Comparison of ENCODE assay signal across 1 fruit fly cellular context in genomic region chr2L:3624784-3625183, dm6.
A peak's percentile ranks its signal among the peaks of the same experiment; 100 is the strongest.
TF ChIP-seq lines count a peak whose summit lies in the region.

No protein-coding gene starts in this region.

TF ChIP-seq in whole organism, embryonic, 481 proteins besides CTCF, POLR2A, EP300 and RAD21 (continued from another document and continues in another):
- TF ChIP-seq CG32767 (GFP tag; IDR thresholded peaks at IDR 0.05; lab: Robert Waterston, UW) (no peak), Atf-2 (GFP tag; optimal IDR thresholded peaks at IDR 0.05; lab: Kevin White, UChicago) (no peak), CG4730 (GFP tag; IDR thresholded peaks at IDR 0.05; lab: Robert Waterston, UW) (no peak), dimm (GFP tag; IDR thresholded peaks at IDR 0.05; lab: Robert Waterston, UW) (no peak), CG1647 (GFP tag; optimal IDR thresholded peaks at IDR 0.05; lab: Kevin White, UChicago) (no peak), gcm2 (GFP tag; optimal IDR thresholded peaks at IDR 0.05; lab: Kevin White, UChicago) (no peak), Aef1 (GFP tag; IDR thresholded peaks at IDR 0.05; lab: Robert Waterston, UW) (no peak), grn (GFP tag; optimal IDR thresholded peaks at IDR 0.05; lab: Kevin White, UChicago) (peak; percentile 68), CG30431 (GFP tag; optimal IDR thresholded peaks at IDR 0.05; lab: Kevin White, UChicago) (no peak), CG7556 (GFP tag; optimal IDR thresholded peaks at IDR 0.05; lab: Kevin White, UChicago) (no peak), row (GFP tag; IDR thresholded peaks at IDR 0.05; lab: Robert Waterston, UW) (peak; percentile 48; the same call in 2 of the 3 replicates), CG18262 (tag; optimal IDR thresholded peaks at IDR 0.05; lab: Kevin White, UChicago) (peak; percentile 30), ara (GFP tag; IDR thresholded peaks at IDR 0.05; lab: Robert Waterston, UW) (peak; percentile 36; the same call in 1 of the 2 replicates), CG33213 (GFP tag; optimal IDR thresholded peaks at IDR 0.05; lab: Kevin White, UChicago) (no peak), sim (GFP tag; IDR thresholded peaks at IDR 0.05; lab: Robert Waterston, UW) (no peak), Gug (GFP tag; IDR thresholded peaks at IDR 0.05; lab: Robert Waterston, UW) (no peak), CG2875 (GFP tag; optimal IDR thresholded peaks at IDR 0.05; lab: Kevin White, UChicago) (no peak), ems (GFP tag; optimal IDR thresholded peaks at IDR 0.05; lab: Kevin White, UChicago) (no peak), CG3838 (GFP tag; optimal IDR thresholded peaks at IDR 0.05; lab: Kevin White, UChicago) (no peak), CG13123 (GFP tag; optimal IDR thresholded peaks at IDR 0.05; lab: Kevin White, UChicago) (no peak), Ssrp (tag; optimal IDR thresholded peaks at IDR 0.05; lab: Kevin White, UChicago) (no peak), sima (GFP tag; optimal IDR thresholded peaks at IDR 0.05; lab: Kevin White, UChicago) (no peak), CG9817 (tag; optimal IDR thresholded peaks at IDR 0.05; lab: Kevin White, UChicago) (no peak), eve (GFP tag; optimal IDR thresholded peaks at IDR 0.05; lab: Kevin White, UChicago) (no peak), CG11696 (GFP tag; IDR thresholded peaks at IDR 0.05; lab: Robert Waterston, UW) (no peak), cg (GFP tag; optimal IDR thresholded peaks at IDR 0.05; lab: Kevin White, UChicago) (no peak), vvl (GFP tag; IDR thresholded peaks at IDR 0.05; lab: Robert Waterston, UW) (no peak), gt (GFP tag; IDR thresholded peaks at IDR 0.05; lab: Robert Waterston, UW) (no peak), CG6272 (GFP tag; IDR thresholded peaks at IDR 0.05; lab: Robert Waterston, UW) (no peak), salm (tag; optimal IDR thresholded peaks at IDR 0.05; lab: Kevin White, UChicago) (no peak), CG5180 (GFP tag; optimal IDR thresholded peaks at IDR 0.05; lab: Kevin White, UChicago) (no peak), ato (GFP tag; IDR thresholded peaks at IDR 0.05; lab: Robert Waterston, UW; ENCODE audit: partially characterized antibody) (no peak), CG10366 (GFP tag; IDR thresholded peaks at IDR 0.05; lab: Robert Waterston, UW) (no peak), Sin3A (optimal IDR thresholded peaks at IDR 0.05; lab: Kevin White, UChicago) (no peak), bsh (GFP tag; optimal IDR thresholded peaks at IDR 0.05; lab: Kevin White, UChicago) (peak in 1 of 2 experiments; percentile 4), HHEX (GFP tag; optimal IDR thresholded peaks at IDR 0.05; lab: Kevin White, UChicago) (no peak), gsb-n (tag; optimal IDR thresholded peaks at IDR 0.05; lab: Kevin White, UChicago) (no peak), Nf-YA (GFP tag; IDR thresholded peaks at IDR 0.05; lab: Robert Waterston, UW) (no peak), Xbp1 (GFP tag; optimal IDR thresholded peaks at IDR 0.05; lab: Kevin White, UChicago) (no peak), CG32772 (GFP tag; IDR thresholded peaks at IDR 0.05; lab: Robert Waterston, UW) (no peak), yki (optimal IDR thresholded peaks at IDR 0.05; lab: Kevin White, UChicago) (no peak), pb (GFP tag; optimal IDR thresholded peaks at IDR 0.05; lab: Kevin White, UChicago) (no peak), Usf (GFP tag; optimal IDR thresholded peaks at IDR 0.05; lab: Kevin White, UChicago) (no peak), CG11560 (tag; IDR thresholded peaks at IDR 0.05; lab: Robert Waterston, UW) (no peak), Mrtf (GFP tag; IDR thresholded peaks at IDR 0.05; lab: Robert Waterston, UW) (no peak), mld (GFP tag; IDR thresholded peaks at IDR 0.05; lab: Robert Waterston, UW; ENCODE audit: partially characterized antibody) (no peak), otp (GFP tag; IDR thresholded peaks at IDR 0.05; lab: Robert Waterston, UW) (peak; percentile 42; the same call in 1 of the 3 replicates), sqz (GFP tag; optimal IDR thresholded peaks at IDR 0.05; lab: Kevin White, UChicago) (no peak), Fer3 (tag; optimal IDR thresholded peaks at IDR 0.05; lab: Kevin White, UChicago) (no peak), slbo (GFP tag; IDR thresholded peaks at IDR 0.05; lab: Robert Waterston, UW) (0 out of 2 replicates have a peak, but pooled peaks have one; percentile 10), CG11247 (GFP tag; IDR thresholded peaks at IDR 0.05; lab: Robert Waterston, UW) (no peak), oc (tag; optimal IDR thresholded peaks at IDR 0.05; lab: Kevin White, UChicago) (no peak), CG4854 (GFP tag; optimal IDR thresholded peaks at IDR 0.05; lab: Kevin White, UChicago) (no peak), twi (tag; optimal IDR thresholded peaks at IDR 0.05; lab: Kevin White, UChicago) (no peak), CG9876 (GFP tag; optimal IDR thresholded peaks at IDR 0.05; lab: Kevin White, UChicago) (no peak), repo (GFP tag; optimal IDR thresholded peaks at IDR 0.05; lab: Kevin White, UChicago) (no peak), CG6689 (GFP tag; IDR thresholded peaks at IDR 0.05; lab: Robert Waterston, UW) (no peak), CG17361 (GFP tag; IDR thresholded peaks at IDR 0.05; lab: Robert Waterston, UW) (0 out of 3 replicates have a peak, but pooled peaks have one; percentile 27), mam (GFP tag; optimal IDR thresholded peaks at IDR 0.05; lab: Kevin White, UChicago) (no peak), stc (GFP tag; IDR thresholded peaks at IDR 0.05; lab: Robert Waterston, UW) (no peak), dmrt99B (tag; optimal IDR thresholded peaks at IDR 0.05; lab: Kevin White, UChicago) (peak; percentile 3), Sry-δ (GFP tag; optimal IDR thresholded peaks at IDR 0.05; lab: Kevin White, UChicago) (no peak), CG2678 (tag; optimal IDR thresholded peaks at IDR 0.05; lab: Kevin White, UChicago) (no peak), nom (GFP tag; optimal IDR thresholded peaks at IDR 0.05; lab: Kevin White, UChicago) (no peak), psq (GFP tag; optimal IDR thresholded peaks at IDR 0.05; lab: Kevin White, UChicago) (no peak), crp (GFP tag; optimal IDR thresholded peaks at IDR 0.05; lab: Kevin White, UChicago) (no peak), Ets65A (GFP tag; lab: Kevin White, UChicago) (no peak), CG11695 (GFP tag; IDR thresholded peaks at IDR 0.05; lab: Robert Waterston, UW) (no peak), CrebB (tag; optimal IDR thresholded peaks at IDR 0.05; lab: Kevin White, UChicago) (no peak), Asciz (GFP tag; optimal IDR thresholded peaks at IDR 0.05; lab: Kevin White, UChicago) (no peak), CG11085 (GFP tag; IDR thresholded peaks at IDR 0.05; lab: Robert Waterston, UW) (no peak), Elba2 (GFP tag; optimal IDR thresholded peaks at IDR 0.05; lab: Kevin White, UChicago) (no peak), tio (GFP tag; optimal IDR thresholded peaks at IDR 0.05; lab: Kevin White, UChicago) (no peak), disco-r (GFP tag; optimal IDR thresholded peaks at IDR 0.05; lab: Kevin White, UChicago) (no peak), zen (tag; optimal IDR thresholded peaks at IDR 0.05; lab: Kevin White, UChicago) (peak; percentile 5), Kr (GFP tag; optimal IDR thresholded peaks at IDR 0.05; lab: Kevin White, UChicago) (no peak), pho (GFP tag; optimal IDR thresholded peaks at IDR 0.05; lab: Kevin White, UChicago) (no peak), CG12299 (tag; optimal IDR thresholded peaks at IDR 0.05; lab: Kevin White, UChicago) (no peak), mirr (GFP tag; optimal IDR thresholded peaks at IDR 0.05; lab: Kevin White, UChicago) (no peak), sug (tag; optimal IDR thresholded peaks at IDR 0.05; lab: Kevin White, UChicago) (no peak), CG10543 (GFP tag; optimal IDR thresholded peaks at IDR 0.05; lab: Kevin White, UChicago) (no peak), p53 (GFP tag; optimal IDR thresholded peaks at IDR 0.05; lab: Kevin White, UChicago) (no peak), CG17328 (GFP tag; IDR thresholded peaks at IDR 0.05; lab: Robert Waterston, UW) (no peak; the same call in 1 of the 2 replicates), trem (tag; optimal IDR thresholded peaks at IDR 0.05; lab: Kevin White, UChicago) (peak; percentile 7), Xrp1 (GFP tag; IDR thresholded peaks at IDR 0.05; lab: Robert Waterston, UW) (peak; percentile 48; the same call in 1 of the 2 replicates), Atf6 (GFP tag; IDR thresholded peaks at IDR 0.05; lab: Robert Waterston, UW) (no peak), Dp (GFP tag; optimal IDR thresholded peaks at IDR 0.05; lab: Kevin White, UChicago) (no peak), Oaz (GFP tag; IDR thresholded peaks at IDR 0.05; lab: Robert Waterston, UW) (no peak), dan (GFP tag; IDR thresholded peaks at IDR 0.05; lab: Robert Waterston, UW) (no peak), Drgx (GFP tag; IDR thresholded peaks at IDR 0.05; lab: Robert Waterston, UW) (peak; percentile 47), az2 (GFP tag; optimal IDR thresholded peaks at IDR 0.05; lab: Kevin White, UChicago) (no peak), phol (tag; optimal IDR thresholded peaks at IDR 0.05; lab: Kevin White, UChicago) (peak; percentile 18), tgo (GFP tag; IDR thresholded peaks at IDR 0.05; lab: Robert Waterston, UW) (no peak), sna (GFP tag; IDR thresholded peaks at IDR 0.05; lab: Robert Waterston, UW; ENCODE audit: partially characterized antibody) (no peak), CG16863 (GFP tag; optimal IDR thresholded peaks at IDR 0.05; lab: Kevin White, UChicago) (no peak), ci (GFP tag; IDR thresholded peaks at IDR 0.05; lab: Robert Waterston, UW) (peak; percentile 13; the same call in 1 of the 3 replicates), org-1 (GFP tag; optimal IDR thresholded peaks at IDR 0.05; lab: Kevin White, UChicago) (no peak), CG7928 (GFP tag; optimal IDR thresholded peaks at IDR 0.05; lab: Kevin White, UChicago) (no peak), crol (GFP tag; IDR thresholded peaks at IDR 0.05; lab: Robert Waterston, UW) (no peak), peb (GFP tag; IDR thresholded peaks at IDR 0.05; lab: Robert Waterston, UW) (no peak), CG6654 (GFP tag; optimal IDR thresholded peaks at IDR 0.05; lab: Kevin White, UChicago) (no peak), NC2β (GFP tag; optimal IDR thresholded peaks at IDR 0.05; lab: Kevin White, UChicago) (no peak), zfh1 (GFP tag; IDR thresholded peaks at IDR 0.05; lab: Robert Waterston, UW) (peak; percentile 59; the same call in 1 of the 3 replicates), wek (GFP tag; optimal IDR thresholded peaks at IDR 0.05; lab: Kevin White, UChicago) (no peak), CG1603 (tag; optimal IDR thresholded peaks at IDR 0.05; lab: Kevin White, UChicago) (peak; percentile 37), CG17568 (GFP tag; optimal IDR thresholded peaks at IDR 0.05; lab: Kevin White, UChicago) (no peak), cas (GFP tag; IDR thresholded peaks at IDR 0.05; lab: Robert Waterston, UW) (no peak), CG18599 (GFP tag; optimal IDR thresholded peaks at IDR 0.05; lab: Kevin White, UChicago) (no peak), CG18011 (GFP tag; optimal IDR thresholded peaks at IDR 0.05; lab: Kevin White, UChicago) (no peak), insv (GFP tag; optimal IDR thresholded peaks at IDR 0.05; lab: Kevin White, UChicago) (no peak), tna (GFP tag; IDR thresholded peaks at IDR 0.05; lab: Robert Waterston, UW; ENCODE audit: partially characterized antibody) (no peak), CG8924 (tag; optimal IDR thresholded peaks at IDR 0.05; lab: Kevin White, UChicago) (no peak), corto (GFP tag; optimal IDR thresholded peaks at IDR 0.05; lab: Kevin White, UChicago) (no peak), chn (GFP tag; optimal IDR thresholded peaks at IDR 0.05; lab: Kevin White, UChicago) (no peak), Dip2 (GFP tag; IDR thresholded peaks at IDR 0.05; lab: Robert Waterston, UW) (no peak), nau (GFP tag; optimal IDR thresholded peaks at IDR 0.05; lab: Kevin White, UChicago) (no peak), CG7271 (tag; optimal IDR thresholded peaks at IDR 0.05; lab: Kevin White, UChicago) (no peak), Spps (tag; optimal IDR thresholded peaks at IDR 0.05; lab: Kevin White, UChicago) (peak; percentile 10), CG15011 (GFP tag; optimal IDR thresholded peaks at IDR 0.05; lab: Kevin White, UChicago) (no peak), ftz-f1 (GFP tag; optimal IDR thresholded peaks at IDR 0.05; lab: Kevin White, UChicago) (no peak), hb (GFP tag; IDR thresholded peaks at IDR 0.05; lab: Robert Waterston, UW; ENCODE audit: partially characterized antibody) (no peak), lilli (GFP tag; optimal IDR thresholded peaks at IDR 0.05; lab: Kevin White, UChicago) (peak; percentile 8), dmrt11E (tag; optimal IDR thresholded peaks at IDR 0.05; lab: Kevin White, UChicago) (no peak), Dek (tag; optimal IDR thresholded peaks at IDR 0.05; lab: Kevin White, UChicago) (no peak), Myb (GFP tag; optimal IDR thresholded peaks at IDR 0.05; lab: Kevin White, UChicago) (no peak), ERR (GFP tag; optimal IDR thresholded peaks at IDR 0.05; lab: Kevin White, UChicago) (no peak), CG13296 (GFP tag; optimal IDR thresholded peaks at IDR 0.05; lab: Kevin White, UChicago) (no peak), BtbVII (GFP tag; optimal IDR thresholded peaks at IDR 0.05; lab: Kevin White, UChicago) (no peak), Hr39 (optimal IDR thresholded peaks at IDR 0.05; lab: Kevin White, UChicago) (no peak), YL-1 (GFP tag; optimal IDR thresholded peaks at IDR 0.05; lab: Kevin White, UChicago) (no peak), jigr1 (GFP tag; IDR thresholded peaks at IDR 0.05; lab: Robert Waterston, UW) (no peak), fd102C (GFP tag; optimal IDR thresholded peaks at IDR 0.05; lab: Kevin White, UChicago) (no peak), gce (GFP tag; IDR thresholded peaks at IDR 0.05; lab: Robert Waterston, UW) (no peak), Doc2 (GFP tag; IDR thresholded peaks at IDR 0.05; lab: Robert Waterston, UW) (no peak), Fer1 (GFP tag; optimal IDR thresholded peaks at IDR 0.05; lab: Kevin White, UChicago) (no peak), CG11093 (GFP tag; IDR thresholded peaks at IDR 0.05; lab: Robert Waterston, UW) (no peak), CG6791 (GFP tag; IDR thresholded peaks at IDR 0.05; lab: Robert Waterston, UW; ENCODE audit: partially characterized antibody) (no peak), Fer2 (tag; optimal IDR thresholded peaks at IDR 0.05; lab: Kevin White, UChicago) (no peak), CG10654 (GFP tag; optimal IDR thresholded peaks at IDR 0.05; lab: Kevin White, UChicago) (no peak), sd (tag; optimal IDR thresholded peaks at IDR 0.05; lab: Kevin White, UChicago) (no peak), Bteb2 (GFP tag; optimal IDR thresholded peaks at IDR 0.05; lab: Kevin White, UChicago) (no peak)
